Worm (Caenorhabditis elegans): Measurements from ENCODE around the gene spop-1.

ce11 chrIII:10123586-10124233 is 25.8 kb upstream of the spop-1 start, which contains the start of gene ttll-4:
- no peak for TF ChIP-seq skn-1 (tag; optimal IDR thresholded peaks at IDR 0.05)
- no peak for TF ChIP-seq mdl-1 (tag; optimal IDR thresholded peaks at IDR 0.05)
- TF ChIP-seq ztf-4 (tag; optimal IDR thresholded peaks at IDR 0.05) = no peak
- TF ChIP-seq lin-15B (tag; optimal IDR thresholded peaks at IDR 0.05) = peak; percentile 64
- TF ChIP-seq aly-2 (tag; optimal IDR thresholded peaks at IDR 0.05) = no peak
- peak; percentile 34 to 53 (median 46) for TF ChIP-seq ceh-82 (tag; optimal IDR thresholded peaks at IDR 0.05)
